Worm (Caenorhabditis elegans) whole organism, L3 larva: ENCODE data around the gene C35A5.6.

Experiments
- ama-1 ChIP-seq: fragments of 150-350 bp; optimal IDR thresholded peaks from 2 replicates; lab custom pipeline; 2018
- ceh-16 ChIP-seq: sonication (generic microtip); optimal IDR thresholded peaks from 2 replicates; lab custom pipeline; 2017; ENCODE audit warnings: missing biosample characterization, missing genetic modification characterization
- daf-12 ChIP-seq: fragments of 150-350 bp; optimal IDR thresholded peaks from 2 replicates; lab custom pipeline; 2014; ENCODE audit warnings: missing biosample characterization, missing genetic modification reagents, missing genetic modification characterization
- egl-27 ChIP-seq: sonication (generic microtip); optimal IDR thresholded peaks from 4 replicates; lab custom pipeline; 2017; ENCODE audit warnings: missing biosample characterization, missing genetic modification reagents, missing genetic modification characterization
- egl-5 ChIP-seq: fragments of 150-350 bp; optimal IDR thresholded peaks from 2 replicates; lab custom pipeline; 2017; ENCODE audit warnings: missing biosample characterization, missing genetic modification reagents, missing genetic modification characterization, inconsistent platforms
- elt-1 ChIP-seq: fragments of 150-350 bp; optimal IDR thresholded peaks from 2 replicates; lab custom pipeline; 2014; ENCODE audit warnings: missing biosample characterization, missing genetic modification characterization
- elt-2 ChIP-seq: sonication (generic microtip); optimal IDR thresholded peaks from 2 replicates; lab custom pipeline; 2016; ENCODE audit warnings: missing genetic modification reagents, mild to moderate bottlenecking, missing genetic modification characterization, missing compliant biosample characterization
- elt-3 ChIP-seq, 3 experiments: fragments of 150-350 bp in 1 of 3; sonication (generic microtip) in 2 of 3; optimal IDR thresholded peaks; 2 replicates in 2 of 3; 4 replicates in 1 of 3; lab custom pipeline; 2014 to 2017; ENCODE audit warnings: missing biosample characterization in 3 of 3, missing genetic modification characterization in 3 of 3
- eor-1 ChIP-seq, 2 experiments: fragments of 150-350 bp; optimal IDR thresholded peaks; 2 replicates each; lab custom pipeline; 2014 to 2018; ENCODE audit warnings: missing biosample characterization in 2 of 2, missing genetic modification characterization in 2 of 2
- fkh-10 ChIP-seq: sonication (generic microtip); optimal IDR thresholded peaks from 2 replicates; lab custom pipeline; 2017; ENCODE audit warnings: missing biosample characterization, missing genetic modification reagents, missing genetic modification characterization
- fkh-2 ChIP-seq: fragments of 150-350 bp; optimal IDR thresholded peaks from 2 replicates; lab custom pipeline; 2014; ENCODE audit warnings: missing biosample characterization, missing genetic modification reagents, missing genetic modification characterization
- hmg-11 ChIP-seq: sonication (generic microtip); optimal IDR thresholded peaks from 2 replicates; lab custom pipeline; 2016; ENCODE audit warnings: missing genetic modification characterization, missing compliant biosample characterization
- jun-1 ChIP-seq: fragments of 150-350 bp; optimal IDR thresholded peaks from 2 replicates; lab custom pipeline; 2014; ENCODE audit warnings: missing biosample characterization, missing genetic modification reagents, missing genetic modification characterization
- lin-15B ChIP-seq: fragments of 150-350 bp; optimal IDR thresholded peaks from 2 replicates; lab custom pipeline; 2014; ENCODE audit warnings: missing biosample characterization, missing genetic modification characterization
- lsy-12 ChIP-seq: sonication (generic microtip); optimal IDR thresholded peaks from 2 replicates; lab custom pipeline; 2016; ENCODE audit warnings: mild to moderate bottlenecking, missing genetic modification characterization, missing compliant biosample characterization
- mml-1 ChIP-seq: fragments of 150-350 bp; sonication (generic microtip); optimal IDR thresholded peaks from 3 replicates; lab custom pipeline; 2014; ENCODE audit warnings: missing biosample characterization, missing genetic modification characterization
- nfya-1 ChIP-seq: sonication (generic microtip); optimal IDR thresholded peaks from 2 replicates; lab custom pipeline; 2017; ENCODE audit warnings: missing genetic modification characterization, mild to moderate bottlenecking, missing compliant biosample characterization, antibody characterized with exemption, moderate library complexity; ENCODE audit not compliant: insufficient read depth
- nhr-11 ChIP-seq: fragments of 150-350 bp; optimal IDR thresholded peaks from 2 replicates; lab custom pipeline; 2014; ENCODE audit warnings: missing biosample characterization, missing genetic modification characterization
- nhr-12 ChIP-seq: fragments of 150-350 bp; optimal IDR thresholded peaks from 2 replicates; lab custom pipeline; 2014; ENCODE audit warnings: missing biosample characterization, missing genetic modification characterization
- nhr-23 ChIP-seq: fragments of 150-350 bp; optimal IDR thresholded peaks from 2 replicates; lab custom pipeline; 2014; ENCODE audit warnings: missing biosample characterization, missing genetic modification reagents, missing genetic modification characterization
- nhr-237 ChIP-seq: fragments of 150-350 bp; optimal IDR thresholded peaks from 2 replicates; lab custom pipeline; 2014; ENCODE audit warnings: missing biosample characterization, missing genetic modification characterization
- nhr-25 ChIP-seq: sonication (generic microtip); optimal IDR thresholded peaks from 2 replicates; lab custom pipeline; 2017; ENCODE audit warnings: missing biosample characterization, missing genetic modification characterization
- nhr-28 ChIP-seq: fragments of 150-350 bp; optimal IDR thresholded peaks from 2 replicates; lab custom pipeline; 2014; ENCODE audit warnings: missing biosample characterization, missing genetic modification characterization
- nhr-43 ChIP-seq: sonication (generic microtip); optimal IDR thresholded peaks from 2 replicates; lab custom pipeline; 2016; ENCODE audit warnings: mild to moderate bottlenecking, missing genetic modification characterization, missing compliant biosample characterization; ENCODE audit not compliant: poor library complexity, severe bottlenecking
- nhr-67 ChIP-seq: fragments of 150-350 bp; optimal IDR thresholded peaks from 2 replicates; lab custom pipeline; 2014; ENCODE audit warnings: missing biosample characterization, missing genetic modification characterization
- nhr-77 ChIP-seq: fragments of 150-350 bp; optimal IDR thresholded peaks from 2 replicates; lab custom pipeline; 2014; ENCODE audit warnings: missing biosample characterization, missing genetic modification characterization
- pha-4 ChIP-seq: fragments of 150-350 bp; optimal IDR thresholded peaks from 2 replicates; lab custom pipeline; 2014; ENCODE audit warnings: missing biosample characterization, missing genetic modification reagents, missing genetic modification characterization
- pqm-1 ChIP-seq: fragments of 150-350 bp; optimal IDR thresholded peaks from 2 replicates; lab custom pipeline; 2017; ENCODE audit warnings: missing biosample characterization, missing genetic modification characterization, inconsistent platforms
- sea-2 ChIP-seq: fragments of 150-350 bp; sonication (generic microtip); optimal IDR thresholded peaks from 4 replicates; lab custom pipeline; 2014; ENCODE audit warnings: missing biosample characterization, missing genetic modification reagents, missing genetic modification characterization
- skn-1 ChIP-seq: fragments of 150-350 bp; optimal IDR thresholded peaks from 2 replicates; lab custom pipeline; 2014; ENCODE audit warnings: missing biosample characterization, missing genetic modification characterization
- snpc-4 ChIP-seq: fragments of 150-350 bp; optimal IDR thresholded peaks from 2 replicates; lab custom pipeline; 2014; ENCODE audit warnings: missing biosample characterization, missing genetic modification characterization
- tbx-2 ChIP-seq: sonication (generic microtip); optimal IDR thresholded peaks from 2 replicates; lab custom pipeline; 2016; ENCODE audit warnings: mild to moderate bottlenecking, missing genetic modification characterization, missing compliant biosample characterization
- unc-39 ChIP-seq: sonication (generic microtip); optimal IDR thresholded peaks from 4 replicates; lab custom pipeline; 2017; ENCODE audit warnings: missing biosample characterization, missing genetic modification characterization
- unc-62 ChIP-seq: fragments of 150-350 bp; sonication (generic microtip); optimal IDR thresholded peaks from 4 replicates; lab custom pipeline; 2014; ENCODE audit warnings: missing biosample characterization, missing genetic modification reagents, missing genetic modification characterization

C35A5.6 gene

ce11 chrV:10516702-10517101 is 7.8 kb downstream of the C35A5.6 start:
- TF ChIP-seq sea-2 (GFP tag; lab: Kevin White, UChicago) (no peak), skn-1 (tag; lab: Kevin White, UChicago) (no peak), fkh-10 (GFP tag; lab: Kevin White, UChicago) (peak; percentile 53)
- TF ChIP-seq, all 47 proteins: peak for 1

- TF ChIP-seq pqm-1 (tag; lab: Kevin White, UChicago) = peak; percentile 4
- TF ChIP-seq elt-2 (tag; lab: Kevin White, UChicago) = peak; percentile 45
- peak; percentile 19 for TF ChIP-seq lsy-12 (tag; lab: Kevin White, UChicago)
- TF ChIP-seq nhr-12 (tag; lab: Kevin White, UChicago) = no peak
- no peak for TF ChIP-seq eor-1 (tag; optimal IDR thresholded peaks at IDR 0.05; lab: Kevin White, UChicago)
- TF ChIP-seq lin-15B = peak; percentile 63
- TF ChIP-seq nhr-43 (tag; lab: Kevin White, UChicago) = peak; percentile 93
- peak; percentile 48 for TF ChIP-seq skn-1 (tag; lab: Kevin White, UChicago)
- TF ChIP-seq nhr-77 (tag; lab: Kevin White, UChicago) = no peak
- peak; percentile 52 for TF ChIP-seq nhr-25 (tag; lab: Kevin White, UChicago)
- TF ChIP-seq nhr-28 (tag; lab: Kevin White, UChicago) = no peak
- no peak for TF ChIP-seq nhr-11 (tag; lab: Kevin White, UChicago)
- no peak for TF ChIP-seq mml-1
- no peak for TF ChIP-seq unc-39 (tag; lab: Kevin White, UChicago)
- peak; percentile 63 for TF ChIP-seq nhr-23 (tag; lab: Kevin White, UChicago)
- TF ChIP-seq snpc-4 (tag; lab: Kevin White, UChicago) = peak; percentile 35
- TF ChIP-seq elt-3 (tag; optimal IDR thresholded peaks at IDR 0.05; lab: Kevin White, UChicago) = no peak
- TF ChIP-seq hmg-11 (tag; lab: Kevin White, UChicago) = peak; percentile 34
- TF ChIP-seq nfya-1 (tag; lab: Kevin White, UChicago) = peak; percentile 58
These were observed 17.0 kb downstream of the C35A5.6 start, which contains the start of the genes C35A5.8 and hda-11 for ce11 chrV:10525902-10526301. TSS of gene C35A5.8 (minus strand) at chrV:10525908. TSS of gene hda-11 (plus strand) at chrV:10526184.

ce11 chrV:10528500-10528899 is 19.6 kb downstream of the C35A5.6 start, which contains the start of gene F25D1.3:
TSS of gene F25D1.3 (plus strand) at chrV:10528724.
- TF ChIP-seq nhr-23 (tag; lab: Kevin White, UChicago) (peak; percentile 15), eor-1 (tag; optimal IDR thresholded peaks at IDR 0.05; lab: Kevin White, UChicago) (no peak)

- TF ChIP-seq fkh-2 (tag; lab: Kevin White, UChicago) (no peak), unc-62 (GFP tag; lab: Kevin White, UChicago) (no peak), hmg-11 (tag; lab: Kevin White, UChicago) (no peak), nhr-23 (tag; lab: Kevin White, UChicago) (peak; percentile 76), elt-1 (tag; lab: Kevin White, UChicago) (peak; percentile 2), elt-3 (tag; optimal IDR thresholded peaks at IDR 0.05; lab: Kevin White, UChicago) (no peak), nhr-77 (tag; lab: Kevin White, UChicago) (no peak), snpc-4 (tag; lab: Kevin White, UChicago) (no peak)
These were observed 20.7 kb downstream of the C35A5.6 start for ce11 chrV:10529600-10529999.

- TF ChIP-seq nhr-23 (tag; lab: Kevin White, UChicago) (no peak), tbx-2 (no peak), lin-15B (no peak), elt-1 (tag; lab: Kevin White, UChicago) (no peak), nhr-43 (tag; lab: Kevin White, UChicago) (no peak), sea-2 (GFP tag; lab: Kevin White, UChicago) (no peak), nhr-67 (no peak), daf-12 (no peak)
These were observed 23.8 kb downstream of the C35A5.6 start, which contains the start of gene txt-10 for ce11 chrV:10532725-10533124. TSS of gene txt-10 (minus strand) at chrV:10532825.

ce11 chrV:10535325-10535724 is 26.4 kb downstream of the C35A5.6 start:
- peak; percentile 49 for TF ChIP-seq pha-4 (tag; lab: Kevin White, UChicago)
- TF ChIP-seq nhr-11 (tag; lab: Kevin White, UChicago) = no peak
- TF ChIP-seq nhr-12 (tag; lab: Kevin White, UChicago) = no peak
- peak; percentile 3 for TF ChIP-seq ama-1
- TF ChIP-seq egl-5 (tag; lab: Kevin White, UChicago) = no peak
- no peak for TF ChIP-seq egl-27 (tag; lab: Kevin White, UChicago)
- peak; percentile 66 for TF ChIP-seq pqm-1 (tag; lab: Kevin White, UChicago)
- TF ChIP-seq elt-2 (tag; lab: Kevin White, UChicago) = peak; percentile 35
- no peak for TF ChIP-seq snpc-4 (tag; lab: Kevin White, UChicago)
- peak; percentile 9 for TF ChIP-seq nfya-1 (tag; lab: Kevin White, UChicago)
- TF ChIP-seq ceh-16 (tag; lab: Kevin White, UChicago) = no peak
- TF ChIP-seq elt-1 (tag; lab: Kevin White, UChicago) = no peak
- TF ChIP-seq nhr-237 = no peak
- no peak for TF ChIP-seq mml-1
- no peak for TF ChIP-seq jun-1 (tag; lab: Kevin White, UChicago)
- TF ChIP-seq hmg-11 (tag; lab: Kevin White, UChicago) = no peak
